Worm (Caenorhabditis elegans) whole organism, young adult: ENCODE measurements around the gene C09F5.1.

Experiments used
- B0035.1 ChIP-seq: sonication (generic microtip); optimal IDR thresholded peaks from 2 replicates; lab custom pipeline; 2016; ENCODE audit warnings: missing genetic modification characterization, mild to moderate bottlenecking, missing compliant biosample characterization, missing genotype, missing genetic modification reagents
- C17E4.6 ChIP-seq: fragments of 200-800 bp; sonication (Bioruptor generic); IDR thresholded peaks from 2 replicates; pipeline ENCODE4 v1.3.6; 2022; ENCODE audit warnings: missing genetic modification reagents, missing genetic modification characterization, missing compliant biosample characterization
- D2030.7 ChIP-seq: fragments of 200-800 bp; sonication (Bioruptor generic); IDR thresholded peaks from 2 replicates; pipeline ENCODE4 v1.3.6; 2022; ENCODE audit warnings: missing genetic modification reagents, missing genetic modification characterization, missing compliant biosample characterization
- F49E8.2 ChIP-seq: sonication (generic microtip); optimal IDR thresholded peaks from 3 replicates; lab custom pipeline; 2017; ENCODE audit warnings: missing genetic modification characterization, mild to moderate bottlenecking, missing compliant biosample characterization, antibody characterized with exemption, moderate library complexity; ENCODE audit not compliant: insufficient read depth
- F57A8.1 ChIP-seq: fragments of 200-800 bp; sonication (Bioruptor generic); optimal IDR thresholded peaks from 2 replicates; lab custom pipeline; 2018; ENCODE audit warnings: mild to moderate bottlenecking, missing genetic modification characterization, moderate library complexity, missing compliant biosample characterization
- Y56A3A.18 ChIP-seq: fragments of 200-800 bp; sonication (Bioruptor generic); IDR thresholded peaks from 2 replicates; pipeline ENCODE4 v1.3.6; 2022; ENCODE audit warnings: missing genetic modification reagents, missing genetic modification characterization, missing compliant biosample characterization
- Y67H2A.10 ChIP-seq: fragments of 200-800 bp; sonication (Bioruptor generic); conservative IDR thresholded peaks from 2 replicates; pipeline ENCODE4 v1.3.6; 2022; ENCODE audit warnings: missing genetic modification reagents, missing genetic modification characterization, missing compliant biosample characterization
- Y95B8A.8 ChIP-seq: fragments of 200-800 bp; sonication (Bioruptor generic); IDR thresholded peaks from 2 replicates; pipeline ENCODE4 v1.3.6; 2022; ENCODE audit warnings: missing genetic modification reagents, missing genetic modification characterization, missing compliant biosample characterization
- atf-7 ChIP-seq: sonication (generic microtip); optimal IDR thresholded peaks from 2 replicates; lab custom pipeline; 2017; ENCODE audit warnings: mild to moderate bottlenecking, missing genetic modification characterization, missing compliant biosample characterization
- athp-1 ChIP-seq: sonication (generic microtip); optimal IDR thresholded peaks from 2 replicates; lab custom pipeline; 2017; ENCODE audit warnings: mild to moderate bottlenecking, missing genetic modification characterization, missing compliant biosample characterization
- bed-1 ChIP-seq: fragments of 200-800 bp; sonication (Bioruptor generic); IDR thresholded peaks from 2 replicates; pipeline ENCODE4 v1.3.6; 2022; ENCODE audit warnings: missing genetic modification reagents, missing genetic modification characterization, missing compliant biosample characterization
- ccch-3 ChIP-seq: fragments of 200-800 bp; sonication (Bioruptor generic); optimal IDR thresholded peaks from 2 replicates; lab custom pipeline; 2018; ENCODE audit warnings: mild to moderate bottlenecking, missing genetic modification characterization, missing compliant biosample characterization
- cebp-1 ChIP-seq, 2 experiments: fragments of 200-800 bp in 1 of 2; sonication (Bioruptor generic) in 1 of 2; sonication (generic microtip) in 1 of 2; IDR thresholded peaks in 1 of 2; optimal IDR thresholded peaks in 1 of 2; 2 replicates each; pipeline versions ENCODE4 v1.3.6 to Lab custom; 2017 to 2022; ENCODE audit warnings: missing compliant biosample characterization in 2 of 2, missing genetic modification characterization in 2 of 2, mild to moderate bottlenecking in 1 of 2, missing genetic modification reagents in 1 of 2, moderate library complexity in 1 of 2
- dpl-1 ChIP-seq: fragments of 150-350 bp; optimal IDR thresholded peaks from 2 replicates; lab custom pipeline; 2014; ENCODE audit warnings: missing biosample characterization, missing genetic modification reagents, missing genetic modification characterization
- egl-44 ChIP-seq: fragments of 200-800 bp; sonication (Bioruptor generic); IDR thresholded peaks from 2 replicates; pipeline ENCODE4 v1.3.6; 2022; ENCODE audit warnings: missing genetic modification reagents, missing genetic modification characterization, missing compliant biosample characterization
- ets-4 ChIP-seq: fragments of 200-800 bp; sonication (Bioruptor generic); optimal IDR thresholded peaks from 2 replicates; lab custom pipeline; 2018; ENCODE audit warnings: mild to moderate bottlenecking, missing genetic modification characterization, missing compliant biosample characterization
- hlh-12 ChIP-seq: sonication (generic microtip); optimal IDR thresholded peaks from 2 replicates; lab custom pipeline; 2016; ENCODE audit warnings: missing genetic modification characterization, missing compliant biosample characterization
- hlh-26 ChIP-seq: fragments of 200-800 bp; sonication (Bioruptor generic); conservative IDR thresholded peaks from 2 replicates; pipeline ENCODE4 v1.3.6; 2022; ENCODE audit warnings: missing genetic modification reagents, missing genetic modification characterization, missing compliant biosample characterization
- hmg-1.2 ChIP-seq: fragments of 200-800 bp; sonication (Bioruptor generic); IDR thresholded peaks from 2 replicates; pipeline ENCODE4 v1.3.6; 2022; ENCODE audit warnings: missing genetic modification reagents, missing genetic modification characterization, missing compliant biosample characterization
- hrde-1 ChIP-seq: sonication (generic microtip); optimal IDR thresholded peaks from 2 replicates; lab custom pipeline; 2016; ENCODE audit warnings: missing genetic modification characterization, mild to moderate bottlenecking, missing compliant biosample characterization, moderate library complexity, missing genotype, missing genetic modification reagents, borderline replicate concordance
- lag-1 ChIP-seq: fragments of 200-800 bp; sonication (Bioruptor generic); IDR thresholded peaks from 2 replicates; pipeline ENCODE4 v1.3.6; 2022; ENCODE audit warnings: missing genetic modification reagents, missing genetic modification characterization, missing compliant biosample characterization
- lin-26 ChIP-seq: fragments of 200-800 bp; sonication (Bioruptor generic); IDR thresholded peaks from 2 replicates; pipeline ENCODE4 v1.3.6; 2022; ENCODE audit warnings: missing genetic modification reagents, missing genetic modification characterization, missing compliant biosample characterization
- lin-40 ChIP-seq: sonication (generic microtip); optimal IDR thresholded peaks from 2 replicates; lab custom pipeline; 2016; ENCODE audit warnings: missing genetic modification characterization, mild to moderate bottlenecking, missing compliant biosample characterization, missing genotype, missing genetic modification reagents
- lsy-27 ChIP-seq: sonication (generic microtip); optimal IDR thresholded peaks from 2 replicates; lab custom pipeline; 2017; ENCODE audit warnings: missing genetic modification characterization, mild to moderate bottlenecking, missing compliant biosample characterization, antibody characterized with exemption, missing genotype, borderline replicate concordance; ENCODE audit not compliant: insufficient read depth
- mcd-1 ChIP-seq: fragments of 200-800 bp; sonication (Bioruptor generic); IDR thresholded peaks from 2 replicates; pipeline ENCODE4 v1.3.6; 2022; ENCODE audit warnings: missing genetic modification reagents, missing genetic modification characterization, missing compliant biosample characterization
- pbrm-1 ChIP-seq: fragments of 200-800 bp; sonication (Bioruptor generic); IDR thresholded peaks from 2 replicates; pipeline ENCODE4 v1.3.6; 2022; ENCODE audit warnings: missing genetic modification reagents, missing genetic modification characterization, missing compliant biosample characterization
- rcor-1 ChIP-seq: fragments of 200-800 bp; sonication (Bioruptor generic); IDR thresholded peaks from 2 replicates; pipeline ENCODE4 v1.3.6; 2022; ENCODE audit warnings: missing genetic modification reagents, missing genetic modification characterization, missing compliant biosample characterization
- rpc-1 ChIP-seq, 2 experiments: fragments of 150-350 bp in 1 of 2; sonication (generic microtip) in 1 of 2; optimal IDR thresholded peaks; 2 replicates each; lab custom pipeline; 2014 to 2018; ENCODE audit warnings: missing biosample characterization in 1 of 2, missing genetic modification characterization in 1 of 2, missing genetic modification reagents in 1 of 2, missing genotype in 1 of 2
- snpc-3.4 ChIP-seq: sonication (generic microtip); optimal IDR thresholded peaks from 2 replicates; lab custom pipeline; 2017; ENCODE audit warnings: missing genetic modification characterization, mild to moderate bottlenecking, missing compliant biosample characterization, antibody characterized with exemption, moderate library complexity, missing genotype, missing genetic modification reagents
- snpc-4 ChIP-seq, 5 experiments: fragments of 150-350 bp in 1 of 5; sonication (generic microtip) in 4 of 5; optimal IDR thresholded peaks; 2 replicates each; lab custom pipeline; 2014 to 2018; ENCODE audit warnings: missing genetic modification characterization in 5 of 5, missing biosample characterization in 3 of 5, antibody characterized with exemption in 2 of 5, mild to moderate bottlenecking in 2 of 5, missing compliant biosample characterization in 2 of 5, missing genotype in 2 of 5, moderate library complexity in 2 of 5, missing genetic modification reagents in 1 of 5
- tlf-1 ChIP-seq: fragments of 200-800 bp; sonication (Bioruptor generic); optimal IDR thresholded peaks from 2 replicates; lab custom pipeline; 2018; ENCODE audit warnings: mild to moderate bottlenecking, missing genetic modification characterization, missing compliant biosample characterization
- unc-62 ChIP-seq: fragments of 150-350 bp; optimal IDR thresholded peaks from 2 replicates; lab custom pipeline; 2014; ENCODE audit warnings: missing biosample characterization, missing genetic modification reagents, missing genetic modification characterization
- xnd-1 ChIP-seq: sonication (generic microtip); optimal IDR thresholded peaks from 2 replicates; lab custom pipeline; 2016; ENCODE audit warnings: missing genotype, missing genetic modification reagents, missing genetic modification characterization, missing compliant biosample characterization
- zfh-2 ChIP-seq: fragments of 200-800 bp; sonication (Bioruptor generic); conservative IDR thresholded peaks from 2 replicates; pipeline ENCODE4 v1.3.6; 2022; ENCODE audit warnings: missing genetic modification reagents, missing genetic modification characterization, missing compliant biosample characterization
- ztf-18 ChIP-seq: sonication (generic microtip); optimal IDR thresholded peaks from 2 replicates; lab custom pipeline; 2016; ENCODE audit warnings: missing genotype, mild to moderate bottlenecking, missing genetic modification characterization, missing compliant biosample characterization
- ztf-25 ChIP-seq: fragments of 200-800 bp; sonication (Bioruptor generic); IDR thresholded peaks from 2 replicates; pipeline ENCODE4 v1.3.6; 2022; ENCODE audit warnings: missing genetic modification reagents, missing genetic modification characterization, missing compliant biosample characterization
- ztf-3 ChIP-seq: fragments of 200-800 bp; sonication (Bioruptor generic); optimal IDR thresholded peaks from 2 replicates; lab custom pipeline; 2018; ENCODE audit warnings: mild to moderate bottlenecking, missing genetic modification characterization, missing compliant biosample characterization

Gene C09F5.1

ce11 chrIII:634618-635017 lies 23.9 kb upstream of the C09F5.1 start, which contains the start of gene fem-2 (continued):
- no peak for TF ChIP-seq cebp-1 (GFP tag; IDR thresholded peaks at IDR 0.05; lab: Robert Waterston, UW)
- TF ChIP-seq cebp-1 (tag; optimal IDR thresholded peaks at IDR 0.05; lab: Kevin White, UChicago): peak; percentile 26
- no peak for TF ChIP-seq snpc-3.4 (tag; lab: Kevin White, UChicago)
- TF ChIP-seq egl-44 (GFP tag; lab: Robert Waterston, UW): no peak
- TF ChIP-seq snpc-4 (GFP tag; optimal IDR thresholded peaks at IDR 0.05; lab: Kevin White, UChicago): no peak
- TF ChIP-seq snpc-4 (tag; optimal IDR thresholded peaks at IDR 0.05; lab: Kevin White, UChicago): no peak
- TF ChIP-seq lsy-27: no peak
- TF ChIP-seq F57A8.1 (GFP tag; lab: Kevin White, UChicago): no peak
- no peak for TF ChIP-seq C17E4.6 (GFP tag; lab: Robert Waterston, UW)
- TF ChIP-seq ztf-18 (tag; lab: Kevin White, UChicago): peak; percentile 91
- no peak for TF ChIP-seq ccch-3 (GFP tag; lab: Kevin White, UChicago)
- no peak for TF ChIP-seq pbrm-1
- TF ChIP-seq rpc-1 (optimal IDR thresholded peaks at IDR 0.05; lab: Kevin White, UChicago): no peak
- no peak for TF ChIP-seq rpc-1 (tag; optimal IDR thresholded peaks at IDR 0.05; lab: Kevin White, UChicago)
- no peak for TF ChIP-seq lin-26 (GFP tag; lab: Robert Waterston, UW)
- no peak for TF ChIP-seq hrde-1 (tag; lab: Kevin White, UChicago)
- no peak for TF ChIP-seq atf-7 (tag; lab: Kevin White, UChicago)
- TF ChIP-seq bed-1 (GFP tag; lab: Robert Waterston, UW): no peak
- no peak for TF ChIP-seq lag-1 (GFP tag; lab: Robert Waterston, UW)
- TF ChIP-seq dpl-1 (GFP tag; lab: Kevin White, UChicago): no peak
- no peak for TF ChIP-seq Y95B8A.8 (GFP tag; lab: Robert Waterston, UW)
- TF ChIP-seq F49E8.2 (tag; lab: Kevin White, UChicago): no peak
- no peak for TF ChIP-seq Y67H2A.10 (GFP tag; lab: Robert Waterston, UW)
- no peak for TF ChIP-seq zfh-2 (GFP tag; lab: Robert Waterston, UW)
- no peak for TF ChIP-seq ztf-3 (GFP tag; lab: Kevin White, UChicago)
- TF ChIP-seq D2030.7 (GFP tag; lab: Robert Waterston, UW): peak; percentile 28; the same call in 1 of the 2 replicates
- no peak for TF ChIP-seq xnd-1 (tag; lab: Kevin White, UChicago)
- no peak for TF ChIP-seq tlf-1 (GFP tag; lab: Kevin White, UChicago)
- TF ChIP-seq mcd-1 (GFP tag; lab: Robert Waterston, UW): peak; percentile 66
- TF ChIP-seq ets-4 (GFP tag; lab: Kevin White, UChicago): no peak
- TF ChIP-seq hlh-12 (tag; lab: Kevin White, UChicago): no peak
- TF ChIP-seq hlh-26 (GFP tag; lab: Robert Waterston, UW): no peak
- TF ChIP-seq Y56A3A.18 (GFP tag; lab: Robert Waterston, UW): no peak
- peak; percentile 31 for TF ChIP-seq lin-40
- TF ChIP-seq unc-62: no peak
- no peak for TF ChIP-seq ztf-25 (GFP tag; lab: Robert Waterston, UW)
- peak; percentile 13; the same call in 1 of the 2 replicates for TF ChIP-seq hmg-1.2 (GFP tag; lab: Robert Waterston, UW)
- TF ChIP-seq B0035.1 (tag; lab: Kevin White, UChicago): no peak
- TF ChIP-seq athp-1 (tag; lab: Kevin White, UChicago): no peak
- no peak for TF ChIP-seq rcor-1 (GFP tag; lab: Robert Waterston, UW)
